Worm (Caenorhabditis elegans) whole organism, L4 larva: Measurements from ENCODE around the gene nhr-269.

Experiments
- aha-1 ChIP-seq: fragments of 150-350 bp; peaks from one replicate; lab custom pipeline; 2014; ENCODE audit warnings: missing biosample characterization, missing genetic modification characterization
- aly-2 ChIP-seq: sonication (generic microtip); optimal IDR thresholded peaks from 2 replicates; lab custom pipeline; 2018; ENCODE audit warnings: missing biosample characterization, missing genetic modification characterization
- ceh-28 ChIP-seq: fragments of 150-350 bp; optimal IDR thresholded peaks from 2 replicates; lab custom pipeline; 2014; ENCODE audit warnings: missing biosample characterization, missing genetic modification reagents, missing genetic modification characterization
- dmd-9 ChIP-seq: fragments of 200-800 bp; sonication (Bioruptor generic); IDR thresholded peaks from 2 replicates; pipeline ENCODE4 v1.3.6; 2022; ENCODE audit warnings: missing genetic modification reagents, missing genetic modification characterization, missing compliant biosample characterization
- dpl-1 ChIP-seq: fragments of 150-350 bp; optimal IDR thresholded peaks from 2 replicates; lab custom pipeline; 2014; ENCODE audit warnings: missing biosample characterization, missing genetic modification reagents, missing genetic modification characterization
- lin-39 ChIP-seq: fragments of 150-350 bp; optimal IDR thresholded peaks from 2 replicates; lab custom pipeline; 2014; ENCODE audit warnings: missing biosample characterization, missing genetic modification reagents, missing genetic modification characterization
- madf-5 ChIP-seq, 2 experiments: fragments of 200-800 bp; sonication (Bioruptor generic); IDR thresholded peaks; 2 replicates each; pipeline ENCODE4 v1.3.6; 2022; ENCODE audit warnings: missing compliant biosample characterization in 2 of 2, missing genetic modification characterization in 2 of 2
- mes-2 ChIP-seq: sonication (generic microtip); optimal IDR thresholded peaks from 2 replicates; lab custom pipeline; 2016; ENCODE audit warnings: missing genotype, mild to moderate bottlenecking, missing genetic modification characterization, missing compliant biosample characterization; ENCODE audit not compliant: poor library complexity, severe bottlenecking
- mxl-2 ChIP-seq: fragments of 200-800 bp; sonication (Bioruptor generic); conservative IDR thresholded peaks from 2 replicates; pipeline ENCODE4 v1.3.6; 2022; ENCODE audit warnings: missing genetic modification reagents, missing genetic modification characterization, missing compliant biosample characterization
- pqm-1 ChIP-seq: sonication (generic microtip); optimal IDR thresholded peaks from 2 replicates; lab custom pipeline; 2017; ENCODE audit warnings: missing biosample characterization, missing genetic modification characterization
- unc-39 ChIP-seq: sonication (generic microtip); optimal IDR thresholded peaks from 2 replicates; lab custom pipeline; 2017; ENCODE audit warnings: missing biosample characterization, missing genetic modification characterization
- zfp-3 ChIP-seq: fragments of 200-800 bp; sonication (Bioruptor generic); conservative IDR thresholded peaks from 2 replicates; pipeline ENCODE4 v1.3.6; 2022; ENCODE audit warnings: missing genetic modification reagents, missing genetic modification characterization, missing compliant biosample characterization
- zip-11 ChIP-seq: fragments of 200-800 bp; sonication (Bioruptor generic); IDR thresholded peaks from 2 replicates; pipeline ENCODE4 v1.3.6; 2022; ENCODE audit warnings: missing genetic modification characterization, missing compliant biosample characterization
- ztf-11 ChIP-seq: fragments of 150-350 bp; optimal IDR thresholded peaks from 2 replicates; lab custom pipeline; 2014; ENCODE audit warnings: missing biosample characterization, missing genetic modification characterization

ce11 chrV:15323417-15323816 is 46.2 kb downstream of the nhr-269 start:
- TF ChIP-seq lin-39 (tag; lab: Kevin White, UChicago) (no peak), unc-39 (tag; lab: Kevin White, UChicago) (no peak), dmd-9 (no peak), mes-2 (no peak), ztf-11 (tag; lab: Kevin White, UChicago) (no peak), zip-11 (GFP tag; lab: Robert Waterston, UW) (no peak), mxl-2 (GFP tag; lab: Robert Waterston, UW) (no peak), ceh-28 (tag; lab: Kevin White, UChicago) (no peak), dpl-1 (GFP tag; lab: Kevin White, UChicago) (no peak), madf-5 (GFP tag; IDR thresholded peaks at IDR 0.05; lab: Robert Waterston, UW) (no peak), pqm-1 (tag; lab: Kevin White, UChicago) (peak; percentile 74), aha-1 (tag; lab: Kevin White, UChicago) (no peak), zfp-3 (GFP tag; lab: Robert Waterston, UW) (no peak), aly-2 (no peak)
